Worm (Caenorhabditis elegans): ENCODE results near the gene C14C11.4.

ce11 chrV:5667337-5667736 lies 19.9 kb downstream of the C14C11.4 start:
- TF ChIP-seq tra-4 (tag; optimal IDR thresholded peaks at IDR 0.05) (no peak), F13C5.2 (tag; optimal IDR thresholded peaks at IDR 0.05) (no peak)
